Worm (Caenorhabditis elegans) whole organism, dauer: ENCODE measurements around the gene Y19D10B.6.
"Not testable (repeated sequence)": the region's sequence is repeated elsewhere in the genome, so short reads cannot be mapped to it uniquely, and the experiment has no call there.

Experiments used
- unc-62 ChIP-seq: sonication (generic microtip); optimal IDR thresholded peaks from 2 replicates; lab custom pipeline; 2017; ENCODE audit warnings: missing biosample characterization, missing genetic modification reagents, missing genetic modification characterization

Gene Y19D10B.6

DNA sequence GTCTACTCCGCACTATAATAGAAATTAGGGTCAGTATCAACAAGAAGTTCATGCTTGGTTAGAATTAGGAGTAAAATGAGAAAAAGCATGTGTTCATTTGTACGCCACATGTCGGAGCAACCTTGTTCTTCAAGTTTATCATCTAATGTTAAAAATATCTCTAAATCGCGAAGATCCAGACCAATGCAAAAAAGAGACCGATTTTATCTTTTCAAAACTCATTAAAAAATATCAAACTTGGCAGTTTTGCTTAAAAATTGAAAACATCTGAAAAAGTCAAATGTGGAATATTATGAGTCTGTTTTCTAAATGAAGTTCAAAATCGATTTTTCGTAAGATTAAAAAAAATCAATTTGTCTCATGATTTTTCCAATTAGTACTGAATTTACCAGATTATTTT, at the start of gene Y19D10B.6:
TSS of gene Y19D10B.6 (minus strand) at position 101 of the 400 bp plus-strand sequence.
- not testable (repeated sequence) for TF ChIP-seq unc-62 (GFP tag; lab: Kevin White, UChicago)

- TF ChIP-seq unc-62 (GFP tag; lab: Kevin White, UChicago) = no peak
These were observed 22.7 kb upstream of the Y19D10B.6 start for ce11 chrV:2343572-2343971.

DNA sequence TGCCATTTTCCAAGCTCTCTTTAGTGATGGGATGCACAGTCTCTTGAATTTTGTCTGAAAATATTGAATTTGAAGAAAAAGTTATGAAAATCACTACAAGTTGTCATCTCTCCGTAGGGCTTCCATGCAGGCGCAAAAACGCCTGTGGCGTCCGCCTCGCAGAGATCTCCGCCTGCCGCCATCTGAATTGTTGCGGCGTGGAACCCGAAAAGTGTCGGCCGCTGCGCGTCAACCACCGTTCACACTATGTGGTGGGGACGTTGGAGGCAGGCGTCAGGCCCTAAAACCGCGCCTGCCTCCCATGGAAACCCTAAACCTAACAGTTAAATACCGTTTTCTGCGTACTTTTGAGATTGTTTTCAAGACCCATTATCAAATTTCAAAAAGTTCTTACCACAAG, 21.2 kb upstream of the Y19D10B.6 start:
- no peak for TF ChIP-seq unc-62 (GFP tag; lab: Kevin White, UChicago)

- TF ChIP-seq unc-62 (GFP tag; lab: Kevin White, UChicago) = no peak
These were observed 20.4 kb upstream of the Y19D10B.6 start, which contains the start of gene irld-30 for ce11 chrV:2341285-2341684. Gene irld-30, minus strand, starts transcription at chrV:2341385.

DNA sequence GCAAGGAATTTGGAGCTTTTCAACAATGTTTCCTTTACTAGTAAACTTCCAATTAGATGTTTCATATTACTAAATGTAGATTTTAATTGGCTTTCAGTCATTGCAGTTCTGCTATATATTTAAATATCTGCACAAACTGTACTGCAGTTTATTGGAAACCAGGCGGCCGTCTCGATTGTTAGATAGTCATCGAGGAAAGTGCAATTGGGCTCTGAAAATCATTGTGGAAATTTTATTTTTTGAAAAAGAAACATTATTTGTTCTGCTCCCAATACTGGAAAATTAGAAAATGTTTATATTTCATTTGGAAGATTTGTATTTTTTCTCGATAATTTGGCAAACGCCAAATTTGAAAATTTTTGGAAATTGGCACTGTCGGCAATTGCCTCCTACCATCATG, 17.6 kb upstream of the Y19D10B.6 start, which contains the start of gene irld-29:
TSS of gene irld-29 (minus strand) at position 101 of the 400 bp plus-strand sequence.
- no peak for TF ChIP-seq unc-62 (GFP tag; lab: Kevin White, UChicago)

ce11 chrV:2336151-2336550, 15.2 kb upstream of the Y19D10B.6 start, which contains the start of gene irld-28:
Gene irld-28, minus strand, starts transcription at chrV:2336251.
- TF ChIP-seq unc-62 (GFP tag; lab: Kevin White, UChicago) = no peak

DNA sequence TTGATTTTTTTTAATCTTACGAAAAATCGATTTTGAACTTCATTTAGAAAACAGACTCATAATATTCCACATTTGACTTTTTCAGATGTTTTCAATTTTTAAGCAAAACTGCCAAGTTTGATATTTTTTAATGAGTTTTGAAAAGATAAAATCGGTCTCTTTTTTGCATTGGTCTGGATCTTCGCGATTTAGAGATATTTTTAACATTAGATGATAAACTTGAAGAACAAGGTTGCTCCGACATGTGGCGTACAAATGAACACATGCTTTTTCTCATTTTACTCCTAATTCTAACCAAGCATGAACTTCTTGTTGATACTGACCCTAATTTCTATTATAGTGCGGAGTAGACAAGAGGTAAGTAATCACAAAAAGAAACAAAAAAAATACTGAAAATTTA, 10.7 kb upstream of the Y19D10B.6 start, which contains the start of gene irld-32:
TSS of gene irld-32 (plus strand) at position 301 of the 400 bp plus-strand sequence.
- not testable (repeated sequence) for TF ChIP-seq unc-62 (GFP tag; lab: Kevin White, UChicago)

DNA sequence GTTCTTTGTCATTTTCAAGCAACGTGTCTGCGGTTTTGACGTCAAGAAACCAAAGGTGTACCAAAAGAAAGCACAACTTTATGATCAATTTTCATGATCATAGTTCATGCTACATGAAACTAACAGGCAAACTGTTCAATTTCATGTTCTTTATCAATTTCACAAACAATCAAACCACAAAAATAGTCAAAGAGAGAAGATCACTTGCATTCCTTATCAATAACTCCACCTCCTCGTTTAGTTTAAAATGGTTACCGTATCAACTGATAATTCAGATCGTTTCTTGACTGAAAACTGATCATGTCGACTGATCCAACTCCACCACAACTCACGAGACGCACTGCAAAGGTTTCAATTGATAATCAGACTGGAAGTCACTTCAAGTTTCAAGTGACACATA, 9.2 kb upstream of the Y19D10B.6 start, which contains the start of gene pud-1.1:
TSS of gene pud-1.1 (plus strand) at position 301 of the 400 bp plus-strand sequence.
- TF ChIP-seq unc-62 (GFP tag; lab: Kevin White, UChicago) = not testable (repeated sequence)

DNA sequence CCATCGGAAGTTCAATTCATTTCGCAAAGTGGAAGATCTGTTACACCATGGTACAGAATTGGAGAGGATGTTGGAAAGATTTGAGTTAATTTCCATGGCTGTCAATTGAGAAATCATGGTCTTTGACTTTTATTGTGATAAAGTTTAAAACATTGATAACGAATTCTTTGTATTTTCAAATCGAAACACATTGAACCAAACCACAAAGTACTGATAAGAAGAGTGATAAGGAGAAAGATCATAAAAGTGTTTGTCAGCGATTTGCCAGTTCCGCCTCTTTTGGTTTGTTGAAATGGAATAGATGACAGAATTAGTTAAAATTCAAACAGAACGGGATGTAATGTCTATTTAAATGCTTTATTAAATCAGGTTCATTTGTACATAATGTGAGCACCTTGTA, 6.2 kb upstream of the Y19D10B.6 start:
- TF ChIP-seq unc-62 (GFP tag; lab: Kevin White, UChicago) = no peak

DNA sequence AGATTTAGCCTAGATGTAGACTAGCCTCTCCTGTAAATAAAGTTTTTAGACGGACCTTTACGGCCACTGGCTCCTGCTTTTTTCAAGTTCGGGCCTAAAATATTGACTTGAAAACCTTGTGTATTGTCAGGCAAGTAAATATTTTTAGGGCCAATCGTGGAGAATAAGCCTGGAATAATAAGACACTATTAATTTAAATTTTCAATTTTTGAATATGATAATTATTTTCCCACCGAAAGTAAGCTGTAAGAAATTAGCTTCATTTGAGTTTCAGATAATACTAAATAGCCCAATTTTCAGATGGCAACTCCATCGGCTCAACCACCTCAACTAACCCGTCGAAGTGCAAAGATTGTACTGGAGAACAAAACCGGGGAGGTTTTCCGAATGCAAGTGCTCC, 5.5 kb upstream of the Y19D10B.6 start, which contains the start of gene pud-4:
TSS of gene pud-4 (plus strand) at position 301 of the 400 bp plus-strand sequence.
- no peak for TF ChIP-seq unc-62 (GFP tag; lab: Kevin White, UChicago)

DNA sequence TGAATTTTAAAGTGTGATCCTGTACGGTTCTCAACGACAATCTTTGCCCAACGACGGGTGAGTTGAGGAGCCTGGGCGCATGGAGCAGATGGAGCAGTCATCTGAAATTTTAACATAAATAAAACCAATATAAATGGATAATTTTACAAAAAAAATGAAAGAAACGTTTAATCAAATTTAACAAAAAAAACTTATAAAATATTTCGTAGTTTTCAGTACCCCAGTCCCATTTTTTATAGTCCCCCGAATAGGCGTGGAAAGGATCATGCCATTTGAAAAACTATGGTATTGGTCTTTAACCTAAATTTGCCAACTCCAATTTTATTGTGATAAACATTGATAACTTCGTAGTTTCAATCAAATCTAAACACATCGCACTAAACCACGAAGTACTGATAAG, 4.2 kb upstream of the Y19D10B.6 start, which contains the start of gene pud-3:
TSS of gene pud-3 (minus strand) at position 101 of the 400 bp plus-strand sequence.
- TF ChIP-seq unc-62 (GFP tag; lab: Kevin White, UChicago) = no peak

ce11 chrV:2324260-2324659, 3.4 kb upstream of the Y19D10B.6 start:
- no peak for TF ChIP-seq unc-62 (GFP tag; lab: Kevin White, UChicago)

DNA sequence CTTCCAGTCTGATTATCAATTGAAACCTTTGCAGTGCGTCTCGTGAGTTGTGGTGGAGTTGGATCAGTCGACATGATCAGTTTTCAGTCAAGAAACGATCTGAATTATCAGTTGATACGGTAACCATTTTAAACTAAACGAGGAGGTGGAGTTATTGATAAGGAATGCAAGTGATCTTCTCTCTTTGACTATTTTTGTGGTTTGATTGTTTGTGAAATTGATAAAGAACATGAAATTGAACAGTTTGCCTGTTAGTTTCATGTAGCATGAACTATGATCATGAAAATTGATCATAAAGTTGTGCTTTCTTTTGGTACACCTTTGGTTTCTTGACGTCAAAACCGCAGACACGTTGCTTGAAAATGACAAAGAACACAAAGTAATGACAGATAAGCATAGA, 1.6 kb upstream of the Y19D10B.6 start, which contains the start of gene pud-1.2:
TSS of gene pud-1.2 (minus strand) at position 101 of the 400 bp plus-strand sequence.
- not testable (repeated sequence) for TF ChIP-seq unc-62 (GFP tag; lab: Kevin White, UChicago)

ce11 chrV:2308246-2308645, 12.7 kb downstream of the Y19D10B.6 start:
- no peak for TF ChIP-seq unc-62 (GFP tag; lab: Kevin White, UChicago)

ce11 chrV:2306383-2306782, 14.5 kb downstream of the Y19D10B.6 start:
- no peak for TF ChIP-seq unc-62 (GFP tag; lab: Kevin White, UChicago)

- TF ChIP-seq unc-62 (GFP tag; lab: Kevin White, UChicago) = no peak
These were observed 17.1 kb downstream of the Y19D10B.6 start, which contains the start of gene irld-15 for ce11 chrV:2303775-2304174. Gene irld-15, minus strand, starts transcription at chrV:2303875.

- no peak for TF ChIP-seq unc-62 (GFP tag; lab: Kevin White, UChicago)
These were observed 20.0 kb downstream of the Y19D10B.6 start, which contains the start of gene Y19D10B.8 for ce11 chrV:2300905-2301304. Gene Y19D10B.8, minus strand, starts transcription at chrV:2301005.
